Worm (Caenorhabditis elegans) whole organism, L4/young adult: ENCODE data around the gene K06H7.2.

Experiments
- W03F9.2 ChIP-seq: fragments of 150-350 bp; optimal IDR thresholded peaks from 2 replicates; lab custom pipeline; 2014; ENCODE audit warnings: missing biosample characterization, missing genetic modification characterization
- dao-5 ChIP-seq: sonication (generic microtip); optimal IDR thresholded peaks from 2 replicates; lab custom pipeline; 2016; ENCODE audit warnings: missing genotype, missing genetic modification characterization, moderate library complexity, missing compliant biosample characterization
- him-1 ChIP-seq: sonication (generic microtip); optimal IDR thresholded peaks from 2 replicates; lab custom pipeline; 2016; ENCODE audit warnings: missing genotype, missing genetic modification reagents, missing genetic modification characterization, missing compliant biosample characterization

DNA sequence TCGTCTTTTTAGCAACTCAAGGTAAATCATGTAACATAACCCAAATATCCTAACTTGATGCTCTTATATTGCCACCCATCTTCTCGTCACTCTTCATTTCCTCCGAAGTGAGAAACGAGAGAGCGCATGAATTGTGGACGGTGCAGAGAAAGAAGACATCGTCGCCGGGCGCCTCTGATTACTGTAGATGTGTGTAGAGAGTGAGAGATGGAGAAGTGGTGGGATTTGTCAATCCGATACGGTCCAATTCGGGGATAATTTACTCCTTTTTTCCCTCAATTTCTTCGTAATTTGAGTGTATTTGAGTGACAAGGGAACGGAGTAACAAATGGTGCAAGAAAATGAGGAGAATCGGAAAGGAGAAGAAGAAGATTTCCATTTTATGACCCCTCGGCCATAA is 32.3 kb upstream of the K06H7.2 start:
- TF ChIP-seq him-1 (tag; lab: Kevin White, UChicago) (no peak), dao-5 (tag; lab: Kevin White, UChicago) (no peak), W03F9.2 (no peak)
